Worm (Caenorhabditis elegans) whole organism, dauer: ENCODE measurements around the gene grd-2.

Source experiments
- unc-62 ChIP-seq: sonication (generic microtip); optimal IDR thresholded peaks from 2 replicates; lab custom pipeline; 2017; ENCODE audit warnings: missing biosample characterization, missing genetic modification reagents, missing genetic modification characterization

The grd-2 gene

DNA sequence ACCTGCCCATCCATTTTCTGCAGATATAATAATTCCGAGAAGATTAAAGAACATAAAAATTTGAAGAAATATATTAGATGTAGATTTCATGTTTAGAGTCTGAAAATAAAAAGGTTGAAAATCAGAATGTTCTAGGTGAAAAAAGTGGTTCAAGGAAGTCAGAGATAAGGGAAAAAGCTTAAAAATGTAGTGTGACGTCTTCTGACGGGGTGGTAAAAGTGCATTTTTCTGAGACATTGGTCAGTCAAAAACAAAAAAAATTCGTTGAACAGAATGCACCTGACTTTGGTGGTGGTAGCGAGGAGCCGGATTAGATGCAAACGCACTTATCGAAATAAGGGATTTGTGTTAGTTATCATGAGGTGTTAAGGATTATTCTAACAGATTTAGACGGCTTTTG, 3.0 kb upstream of the grd-2 start, which contains the start of gene F46B3.23:
Gene F46B3.23 (minus strand): TSS at position 101 of the 400 bp plus-strand sequence.
- TF ChIP-seq unc-62 (GFP tag; lab: Kevin White, UChicago): no peak

DNA sequence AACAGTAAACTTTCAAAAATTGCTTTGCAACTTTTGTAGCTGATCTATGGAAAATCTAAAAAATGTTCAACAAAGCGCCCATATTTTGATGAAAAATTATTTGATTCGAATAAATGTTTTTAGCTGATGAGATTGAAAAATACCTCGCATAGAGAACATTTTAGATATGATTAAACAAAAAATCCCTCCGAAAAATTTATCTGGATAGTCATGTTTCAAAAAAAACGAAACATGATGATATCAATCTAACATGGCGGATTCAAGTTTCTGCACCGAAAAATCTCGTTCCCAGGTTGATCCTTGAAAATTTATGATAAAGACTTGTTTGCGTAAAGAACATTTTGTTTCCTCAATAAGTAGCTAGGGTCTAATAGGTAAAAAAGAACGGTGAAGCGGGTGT, 906 bp upstream of the grd-2 start, which contains the start of gene ttr-12:
Gene ttr-12 (minus strand): TSS at position 101 of the 400 bp plus-strand sequence.
- TF ChIP-seq unc-62 (GFP tag; lab: Kevin White, UChicago): no peak

DNA sequence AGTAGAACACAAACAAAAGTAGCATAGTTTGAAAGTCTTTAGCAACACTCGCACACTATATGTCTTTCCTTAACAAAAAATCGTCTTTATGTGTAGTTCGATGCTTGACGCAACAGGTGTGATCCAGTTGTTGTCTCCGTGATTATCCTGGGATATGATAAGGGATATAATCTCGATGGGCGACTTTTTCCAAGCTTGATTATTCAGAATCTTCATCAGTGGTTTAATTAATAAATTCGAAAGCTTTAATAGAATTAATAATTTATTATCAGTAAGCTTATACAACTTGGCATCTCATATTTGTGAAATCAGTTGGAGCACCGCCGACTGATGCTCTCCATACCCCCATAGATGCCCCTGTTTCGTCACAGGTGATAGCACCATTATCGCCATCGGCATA, 9.0 kb downstream of the grd-2 start, which contains the start of gene F46B3.7:
Gene F46B3.7 (minus strand): TSS at position 101 of the 400 bp plus-strand sequence.
- TF ChIP-seq unc-62 (GFP tag; lab: Kevin White, UChicago): no peak

DNA sequence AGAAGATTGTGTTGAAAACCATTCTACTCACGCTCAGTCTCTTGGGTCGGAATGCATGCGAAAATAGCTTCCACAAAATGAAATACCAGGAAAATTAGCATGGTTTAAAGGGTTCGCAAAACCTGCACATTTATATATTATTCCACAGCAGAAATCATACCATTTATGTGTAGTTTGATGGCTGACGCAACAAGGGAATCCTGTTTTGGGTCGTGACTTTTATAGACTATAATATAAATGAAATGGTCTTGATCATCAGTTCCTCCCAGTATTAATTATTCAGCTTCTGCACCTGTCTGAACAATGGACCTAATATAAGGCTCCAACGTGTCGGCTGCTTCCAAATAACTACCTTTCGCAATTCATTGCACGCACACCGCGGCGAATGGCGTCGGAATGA, 13.5 kb downstream of the grd-2 start, which contains the start of gene F46B3.8:
Gene F46B3.8 (minus strand): TSS at position 101 of the 400 bp plus-strand sequence.
- TF ChIP-seq unc-62 (GFP tag; lab: Kevin White, UChicago): no peak

DNA sequence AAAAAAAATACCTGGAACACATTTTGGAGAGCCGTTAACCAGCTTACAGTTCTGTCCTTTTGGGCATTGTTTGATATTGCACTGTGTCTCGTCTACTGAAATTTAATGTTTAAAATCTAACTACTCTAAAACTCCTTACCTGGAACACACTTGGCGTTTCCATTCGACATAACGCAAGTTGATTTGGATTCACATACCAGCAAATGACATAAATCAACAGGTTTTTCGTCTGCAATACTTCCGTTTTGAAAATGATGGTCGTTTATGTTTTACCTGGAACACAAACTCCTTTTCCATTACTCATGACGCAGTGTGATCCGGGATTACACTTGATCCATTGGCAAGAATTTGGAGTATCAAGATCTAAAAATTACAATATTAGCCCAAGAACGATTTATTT, 15.7 kb downstream of the grd-2 start:
- TF ChIP-seq unc-62 (GFP tag; lab: Kevin White, UChicago): no peak

DNA sequence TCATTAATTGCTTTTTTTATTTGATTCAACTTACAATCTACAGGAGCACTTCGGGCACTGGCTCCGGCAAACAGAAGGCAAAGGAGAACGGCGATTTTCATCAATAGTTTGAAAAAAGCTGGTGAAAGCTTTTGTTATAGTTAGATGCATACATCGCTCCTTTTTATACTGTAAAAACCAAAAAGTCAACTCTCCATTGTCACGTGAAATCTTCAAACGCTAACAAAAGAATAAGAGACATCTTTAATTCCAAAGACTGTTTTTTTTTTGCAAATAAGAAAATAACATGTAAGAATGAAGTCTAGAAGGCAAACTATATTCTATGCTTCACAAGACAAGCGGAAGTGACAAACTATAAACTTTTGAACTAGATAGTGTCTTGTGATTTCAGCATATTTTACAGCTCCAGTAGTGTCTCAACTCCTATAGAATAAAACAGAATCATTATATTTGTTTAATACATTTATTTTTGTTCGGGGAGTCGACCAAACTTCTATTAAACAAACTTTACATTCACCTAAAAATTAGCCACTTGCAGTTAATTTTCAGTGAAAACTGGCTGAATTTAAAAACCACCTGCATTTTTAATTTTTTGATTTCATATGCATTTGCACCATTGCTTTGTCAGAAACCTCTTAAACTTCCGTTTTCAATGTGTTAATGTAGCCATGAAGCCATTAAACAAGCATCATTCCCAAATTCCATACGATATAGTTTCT, 16.6 kb downstream of the grd-2 start, which contains the start of the genes F46B3.9 and srz-18:
Gene F46B3.9 (minus strand): TSS at position 101 of the 719 bp plus-strand sequence.
Gene srz-18 (plus strand): TSS at position 669 of the 719 bp plus-strand sequence.
- TF ChIP-seq unc-62 (GFP tag; lab: Kevin White, UChicago): no peak

DNA sequence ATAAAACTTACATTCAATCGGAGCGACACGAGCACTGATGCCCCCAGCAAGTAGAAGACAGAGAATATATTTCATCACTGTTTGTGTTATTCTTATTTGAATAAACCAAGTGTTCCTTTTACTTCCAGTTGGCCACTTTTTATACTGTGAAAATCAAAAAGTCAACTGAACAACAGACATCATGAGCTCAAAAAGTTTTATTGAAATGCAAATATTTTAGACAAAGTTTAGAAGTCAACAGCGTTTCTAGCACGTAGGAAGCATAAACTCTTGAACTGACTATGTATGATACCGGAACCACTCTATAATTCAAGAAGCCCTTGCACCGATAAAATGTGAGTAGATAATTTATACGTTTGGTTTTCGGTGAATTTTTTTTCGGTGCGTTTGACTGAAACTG, 21.7 kb downstream of the grd-2 start, which contains the start of gene F46B3.14:
Gene F46B3.14 (minus strand): TSS at position 101 of the 400 bp plus-strand sequence.
- no peak for TF ChIP-seq unc-62 (GFP tag; lab: Kevin White, UChicago)

DNA sequence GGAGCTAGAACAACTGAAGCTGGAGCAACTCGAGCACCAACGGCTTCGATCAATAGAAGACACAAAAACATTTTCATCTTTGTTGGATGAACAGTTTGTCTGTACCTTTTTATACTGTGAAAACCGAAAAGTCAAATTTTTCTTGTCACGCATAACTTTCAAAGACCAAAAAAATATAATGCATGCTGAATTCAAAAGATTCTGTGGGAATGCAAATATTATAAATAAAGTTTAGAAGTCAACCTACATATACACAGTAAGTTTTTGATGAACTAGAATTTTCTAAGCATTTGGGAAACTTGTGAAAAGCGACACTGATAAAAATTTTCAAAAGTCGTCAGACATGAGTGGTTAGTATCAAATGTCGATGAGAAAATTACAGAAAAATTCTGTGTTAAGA, 24.0 kb downstream of the grd-2 start, which contains the start of gene F46B3.15:
Gene F46B3.15 (minus strand): TSS at position 101 of the 400 bp plus-strand sequence.
- no peak for TF ChIP-seq unc-62 (GFP tag; lab: Kevin White, UChicago)

DNA sequence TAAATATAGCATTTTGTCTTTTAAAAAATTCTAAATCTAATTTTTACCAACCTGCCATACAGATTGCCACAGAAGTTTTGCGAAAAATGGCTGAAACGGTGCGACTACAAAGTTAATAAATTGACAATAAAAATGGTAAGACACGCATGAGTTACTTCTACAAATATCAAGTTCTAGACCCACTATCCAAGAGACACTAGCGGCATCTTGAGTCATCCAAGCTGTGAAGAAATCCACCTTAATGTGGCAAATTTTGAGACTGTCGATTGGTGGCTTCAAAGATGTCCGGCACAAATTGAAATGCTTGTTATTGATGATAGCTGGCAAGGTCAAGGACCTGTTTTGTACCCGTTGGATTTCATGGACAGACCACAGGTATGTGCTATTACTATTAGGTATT, 24.7 kb downstream of the grd-2 start, which contains the start of gene F46B3.16:
Gene F46B3.16 (plus strand): TSS at position 301 of the 400 bp plus-strand sequence.
- no peak for TF ChIP-seq unc-62 (GFP tag; lab: Kevin White, UChicago)

DNA sequence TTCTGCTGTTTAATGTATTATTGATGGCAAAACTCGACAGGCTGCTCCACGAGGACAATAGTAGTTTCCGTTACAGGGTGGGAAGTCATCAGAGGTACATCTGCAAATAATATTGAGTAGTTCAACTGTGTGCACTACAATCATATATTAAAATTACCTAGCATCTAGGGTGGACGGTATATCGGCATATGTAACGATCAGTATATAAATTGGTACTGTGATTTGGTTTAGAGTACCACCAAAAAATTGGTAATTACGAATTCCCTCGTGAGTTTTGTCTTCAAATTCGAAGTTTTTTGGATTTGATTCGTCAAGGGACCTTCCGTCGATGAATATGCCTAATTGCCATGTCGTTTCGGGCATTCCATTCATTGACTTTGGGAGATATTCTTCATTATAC, 27.3 kb downstream of the grd-2 start, which contains the start of gene ttr-13:
Gene ttr-13 (minus strand): TSS at position 101 of the 400 bp plus-strand sequence.
- TF ChIP-seq unc-62 (GFP tag; lab: Kevin White, UChicago): no peak

DNA sequence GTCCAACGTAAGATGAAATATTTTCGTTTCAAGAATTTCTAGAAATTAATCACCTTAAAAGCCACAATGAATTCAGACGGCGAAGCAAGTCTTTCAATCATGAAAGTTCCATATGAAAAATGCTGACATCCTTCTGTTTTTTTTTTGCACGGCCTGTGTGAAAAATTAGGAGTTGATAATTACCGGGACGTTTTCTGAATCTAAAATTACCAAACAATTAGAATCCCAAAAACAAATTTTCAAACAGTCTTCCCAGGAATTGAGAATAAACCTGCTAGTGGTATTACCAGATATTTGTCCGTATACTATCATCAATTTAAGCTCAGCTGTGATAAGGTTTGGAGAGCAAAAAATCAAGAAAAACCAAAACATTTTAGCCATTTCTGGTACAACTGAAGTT, 28.8 kb downstream of the grd-2 start, which contains the start of gene Y44A6B.3:
Gene Y44A6B.3 (minus strand): TSS at position 101 of the 400 bp plus-strand sequence.
- TF ChIP-seq unc-62 (GFP tag; lab: Kevin White, UChicago): no peak

DNA sequence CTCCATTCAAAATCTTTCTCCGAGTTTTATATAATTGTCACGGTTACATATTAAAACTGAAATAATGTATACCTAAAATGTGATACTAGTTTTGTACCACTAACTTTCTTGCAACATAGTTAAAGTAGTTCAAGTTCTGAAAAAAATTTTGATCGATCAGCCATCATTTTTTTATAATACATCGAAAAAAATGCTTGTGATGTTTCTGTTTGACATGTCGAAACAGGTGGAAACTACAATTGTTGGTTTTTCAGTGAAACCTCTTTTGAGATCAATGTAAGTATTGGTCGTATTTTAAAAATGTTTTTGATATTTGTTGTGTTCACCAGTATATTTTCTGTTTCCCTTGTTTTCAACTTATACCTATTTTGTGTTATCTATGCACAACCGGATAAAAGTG, 29.7 kb downstream of the grd-2 start, which contains the start of gene srxa-14:
Gene srxa-14 (plus strand): TSS at position 301 of the 400 bp plus-strand sequence.
- no peak for TF ChIP-seq unc-62 (GFP tag; lab: Kevin White, UChicago)

DNA sequence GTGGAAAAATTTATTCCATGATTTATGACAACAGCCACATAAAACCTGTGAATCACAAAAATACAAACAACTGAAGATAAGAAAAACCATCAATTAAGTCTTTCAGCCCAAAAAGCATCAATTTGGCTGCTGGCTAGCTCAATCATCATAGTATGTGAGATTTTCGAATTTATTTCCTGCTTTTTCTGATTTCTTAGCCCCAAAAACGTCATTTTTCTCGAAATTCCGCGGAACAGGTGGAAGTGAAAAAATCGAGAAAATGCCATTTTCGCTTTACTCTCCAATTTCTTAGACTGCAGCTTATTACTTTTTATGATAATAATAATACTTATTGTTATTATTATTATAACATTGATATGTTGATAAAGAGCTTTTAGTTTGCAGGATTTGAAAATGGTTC, 32.3 kb downstream of the grd-2 start, which contains the start of gene srxa-15:
Gene srxa-15 (plus strand): TSS at position 301 of the 400 bp plus-strand sequence.
- TF ChIP-seq unc-62 (GFP tag; lab: Kevin White, UChicago): no peak

DNA sequence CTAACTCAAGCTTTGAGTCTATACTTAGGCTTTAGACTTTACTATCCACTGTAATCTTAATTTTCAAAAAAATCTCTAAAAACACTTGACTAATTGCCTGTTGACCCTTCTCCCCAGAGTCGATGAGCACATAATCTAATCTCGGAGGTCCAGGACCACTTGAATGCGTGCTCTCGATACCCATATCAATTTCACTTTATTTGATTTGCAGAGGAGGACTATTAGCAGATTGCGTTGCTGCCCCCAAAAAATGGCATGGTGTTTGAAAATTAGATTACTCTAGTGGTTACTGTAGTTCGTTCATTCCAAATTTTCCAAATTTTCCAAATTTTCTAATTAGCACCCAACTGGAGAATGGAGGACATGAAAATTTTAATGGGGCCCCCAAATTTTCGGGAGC, 35.9 kb downstream of the grd-2 start:
- TF ChIP-seq unc-62 (GFP tag; lab: Kevin White, UChicago): no peak

DNA sequence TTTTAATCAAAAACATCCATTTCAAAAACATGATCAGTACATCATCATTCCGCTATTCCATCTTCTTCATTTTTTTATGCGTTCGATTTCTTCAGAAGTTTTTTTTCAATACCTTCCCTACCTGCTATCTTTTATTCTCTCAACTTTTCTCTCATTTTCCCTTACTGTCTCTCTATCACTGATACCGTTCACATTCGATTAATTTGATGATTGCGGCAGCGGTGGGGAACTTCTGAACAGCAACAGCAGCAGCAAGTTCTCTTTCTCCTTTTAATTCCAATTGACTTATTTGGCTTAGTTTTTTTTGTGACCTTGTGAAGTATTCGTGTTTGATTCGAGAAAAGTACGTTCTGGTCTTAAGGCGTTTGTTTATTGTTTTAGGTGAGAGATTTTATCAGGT, 39.3 kb downstream of the grd-2 start:
- no peak for TF ChIP-seq unc-62 (GFP tag; lab: Kevin White, UChicago)

DNA sequence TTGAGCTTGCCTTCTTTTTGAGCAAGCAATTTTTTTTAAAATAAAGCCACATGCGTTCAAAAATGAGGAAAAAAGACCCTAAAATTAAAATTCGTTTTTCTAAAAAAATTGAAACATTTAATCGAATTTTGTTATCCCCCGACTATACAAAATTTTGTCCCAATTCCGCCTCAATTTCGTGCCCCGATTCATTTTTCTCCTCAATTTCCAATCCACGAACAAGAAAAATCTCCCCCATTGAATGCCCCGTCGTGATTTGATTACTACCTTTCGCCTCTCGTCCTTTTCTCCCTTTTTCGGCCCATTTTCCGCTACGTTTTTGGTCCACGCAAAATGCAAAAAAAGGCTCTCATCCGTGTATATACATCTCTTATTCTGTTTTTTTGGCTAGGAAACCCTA, 42.3 kb downstream of the grd-2 start:
- no peak for TF ChIP-seq unc-62 (GFP tag; lab: Kevin White, UChicago)
